Fruit fly (Drosophila melanogaster) whole organism, embryonic: ENCODE measurements around the gene CG13894.

Experiments used
- Adf1 ChIP-seq: fragments of 200-800 bp; sonication (Bioruptor generic); IDR thresholded peaks from 2 replicates; pipeline ENCODE4 v1.3.6; 2022; ENCODE audit warnings: missing biosample characterization, missing genetic modification characterization
- Atf-2 ChIP-seq: fragments of 200-800 bp; sonication (Bioruptor generic); optimal IDR thresholded peaks from 2 replicates; lab custom pipeline; 2016; ENCODE audit warnings: missing biosample characterization, missing genetic modification characterization
- BtbVII ChIP-seq: fragments of 200-800 bp; sonication (Bioruptor generic); optimal IDR thresholded peaks from 3 replicates; lab custom pipeline; 2017; ENCODE audit warnings: missing biosample characterization, mild to moderate bottlenecking, missing genetic modification characterization
- CG10431 ChIP-seq: fragments of 200-800 bp; sonication (Bioruptor generic); optimal IDR thresholded peaks from 3 replicates; lab custom pipeline; 2018; ENCODE audit warnings: missing biosample characterization, mild to moderate bottlenecking, missing genetic modification characterization
- CG12391 ChIP-seq: fragments of 200-800 bp; sonication (Bioruptor generic); optimal IDR thresholded peaks from 3 replicates; lab custom pipeline; 2018; ENCODE audit warnings: missing biosample characterization, mild to moderate bottlenecking, missing genetic modification characterization, moderate library complexity
- CG15479 ChIP-seq: fragments of 200-800 bp; sonication (Bioruptor generic); optimal IDR thresholded peaks from 3 replicates; lab custom pipeline; 2019; ENCODE audit warnings: missing biosample characterization, mild to moderate bottlenecking, missing genetic modification characterization, moderate library complexity
- CG17612 ChIP-seq: fragments of 200-800 bp; sonication (Bioruptor generic); IDR thresholded peaks from 2 replicates; pipeline ENCODE4 v1.3.6; 2022; ENCODE audit warnings: missing biosample characterization, missing genetic modification characterization
- CG18619 ChIP-seq: fragments of 200-800 bp; sonication (Bioruptor generic); optimal IDR thresholded peaks from 3 replicates; lab custom pipeline; 2017; ENCODE audit warnings: missing biosample characterization, mild to moderate bottlenecking, missing genetic modification characterization
- CG2202 ChIP-seq: fragments of 200-800 bp; sonication (Bioruptor generic); optimal IDR thresholded peaks from 2 replicates; lab custom pipeline; 2018; ENCODE audit warnings: missing biosample characterization, mild to moderate bottlenecking, missing genetic modification characterization
- CG2889 ChIP-seq: fragments of 200-800 bp; sonication (Bioruptor generic); IDR thresholded peaks from 3 replicates; pipeline ENCODE4 v1.3.6; 2022; ENCODE audit warnings: missing biosample characterization, missing genetic modification characterization
- CG3065 ChIP-seq: fragments of 200-800 bp; sonication (Bioruptor generic); optimal IDR thresholded peaks from 2 replicates; lab custom pipeline; 2016; ENCODE audit warnings: missing biosample characterization, missing genetic modification characterization
- CG33557 ChIP-seq: fragments of 200-800 bp; sonication (Bioruptor generic); optimal IDR thresholded peaks from 2 replicates; lab custom pipeline; 2019; ENCODE audit warnings: missing biosample characterization, mild to moderate bottlenecking, missing genetic modification characterization, moderate library complexity
- CG7786 ChIP-seq: fragments of 200-800 bp; sonication (Bioruptor generic); optimal IDR thresholded peaks from 2 replicates; lab custom pipeline; 2016; ENCODE audit warnings: missing biosample characterization, missing genetic modification characterization
- CG7987 ChIP-seq: fragments of 200-800 bp; sonication (Bioruptor generic); optimal IDR thresholded peaks from 2 replicates; lab custom pipeline; 2018; ENCODE audit warnings: missing biosample characterization, mild to moderate bottlenecking, missing genetic modification characterization, moderate library complexity
- CG8924 ChIP-seq: fragments of 200-800 bp; optimal IDR thresholded peaks from 3 replicates; lab custom pipeline; 2019; ENCODE audit warnings: missing biosample characterization, mild to moderate bottlenecking, missing genetic modification characterization, moderate library complexity
- CG9727 ChIP-seq: fragments of 200-800 bp; sonication (Bioruptor generic); optimal IDR thresholded peaks from 3 replicates; lab custom pipeline; 2017; ENCODE audit warnings: missing biosample characterization, mild to moderate bottlenecking, missing genetic modification characterization
- CoRest ChIP-seq: fragments of 200-800 bp; sonication (Bioruptor generic); optimal IDR thresholded peaks from 3 replicates; lab custom pipeline; 2018; ENCODE audit warnings: missing biosample characterization, mild to moderate bottlenecking, missing genetic modification characterization, moderate library complexity
- Deaf1 ChIP-seq: fragments of 200-800 bp; optimal IDR thresholded peaks from 3 replicates; lab custom pipeline; 2019; ENCODE audit warnings: missing biosample characterization, mild to moderate bottlenecking, missing genetic modification characterization, moderate library complexity
- Dref ChIP-seq: fragments of 200-800 bp; sonication (Bioruptor generic); IDR thresholded peaks from 2 replicates; pipeline ENCODE4 v1.3.6; 2022; ENCODE audit warnings: missing biosample characterization, missing genetic modification characterization
- Eip74EF ChIP-seq, 2 experiments: fragments of 200-800 bp in 1 of 2; fragments of >200 bp in 1 of 2; sonication (Bioruptor generic) in 1 of 2; optimal IDR thresholded peaks; 2 replicates each; lab custom pipeline; 2017 to 2019; ENCODE audit warnings: missing biosample characterization in 2 of 2, missing genetic modification characterization in 2 of 2, mild to moderate bottlenecking in 1 of 2, moderate library complexity in 1 of 2
- HLH3B ChIP-seq: fragments of 200-800 bp; sonication (Bioruptor generic); IDR thresholded peaks from 2 replicates; pipeline ENCODE4 v1.3.6; 2022; ENCODE audit warnings: missing biosample characterization, missing genetic modification characterization
- Hmx ChIP-seq: fragments of 200-800 bp; sonication (Bioruptor generic); optimal IDR thresholded peaks from 2 replicates; lab custom pipeline; 2016; ENCODE audit warnings: missing biosample characterization, missing genetic modification characterization
- Hr3 ChIP-seq: fragments of 200-800 bp; sonication (Bioruptor generic); optimal IDR thresholded peaks from 3 replicates; lab custom pipeline; 2016; ENCODE audit warnings: missing biosample characterization, missing genetic modification characterization
- NFAT ChIP-seq: fragments of 200-800 bp; sonication (Bioruptor generic); IDR thresholded peaks from 2 replicates; pipeline ENCODE4 v1.3.6; 2022; ENCODE audit warnings: missing biosample characterization, missing genetic modification characterization
- NK7.1 ChIP-seq: fragments of 200-800 bp; sonication (Bioruptor generic); optimal IDR thresholded peaks from 3 replicates; lab custom pipeline; 2016; ENCODE audit warnings: missing biosample characterization, missing genetic modification characterization
- Nf-YC ChIP-seq: fragments of 200-800 bp; optimal IDR thresholded peaks from 3 replicates; lab custom pipeline; 2019; ENCODE audit warnings: missing biosample characterization, mild to moderate bottlenecking, missing genetic modification characterization, moderate library complexity
- Oaz ChIP-seq: fragments of 200-800 bp; sonication (Bioruptor generic); IDR thresholded peaks from 2 replicates; pipeline ENCODE4 v1.3.6; 2022; ENCODE audit warnings: missing biosample characterization, missing genetic modification characterization
- Ravus ChIP-seq: fragments of 200-800 bp; sonication (Bioruptor generic); IDR thresholded peaks from 2 replicates; pipeline ENCODE4 v1.3.6; 2022; ENCODE audit warnings: missing biosample characterization, missing genetic modification characterization
- Spps ChIP-seq: fragments of 200-800 bp; sonication (Bioruptor generic); optimal IDR thresholded peaks from 2 replicates; lab custom pipeline; 2018; ENCODE audit warnings: missing biosample characterization, mild to moderate bottlenecking, missing genetic modification characterization
- Sry-β ChIP-seq: fragments of 200-800 bp; sonication (Bioruptor generic); optimal IDR thresholded peaks from 2 replicates; lab custom pipeline; 2018; ENCODE audit warnings: missing biosample characterization, mild to moderate bottlenecking, missing genetic modification characterization, moderate library complexity
- ash1 ChIP-seq: fragments of 200-800 bp; sonication (Bioruptor generic); optimal IDR thresholded peaks from 2 replicates; lab custom pipeline; 2018; ENCODE audit warnings: missing biosample characterization, mild to moderate bottlenecking, missing genetic modification characterization
- cato ChIP-seq: fragments of 200-800 bp; sonication (Bioruptor generic); optimal IDR thresholded peaks from 2 replicates; lab custom pipeline; 2016; ENCODE audit warnings: missing biosample characterization, missing genetic modification characterization, borderline replicate concordance
- ci ChIP-seq: fragments of 200-800 bp; sonication (Bioruptor generic); IDR thresholded peaks from 3 replicates; pipeline ENCODE4 v1.3.6; 2022; ENCODE audit warnings: missing biosample characterization, missing genetic modification characterization
- dimm ChIP-seq: fragments of 200-800 bp; sonication (Bioruptor generic); IDR thresholded peaks from 2 replicates; pipeline ENCODE4 v1.3.6; 2022; ENCODE audit warnings: missing biosample characterization, missing genetic modification characterization
- ewg ChIP-seq: fragments of 200-800 bp; sonication (Bioruptor generic); optimal IDR thresholded peaks from 3 replicates; lab custom pipeline; 2017; ENCODE audit warnings: mild to moderate bottlenecking, missing biosample characterization, missing genetic modification reagents, missing genetic modification characterization
- hth ChIP-seq: fragments of >200 bp; optimal IDR thresholded peaks from 2 replicates; lab custom pipeline; 2017; ENCODE audit warnings: inconsistent platforms
- knrl ChIP-seq: fragments of 200-800 bp; sonication (Bioruptor generic); IDR thresholded peaks from 3 replicates; pipeline ENCODE4 v1.3.6; 2022; ENCODE audit warnings: missing biosample characterization, missing genetic modification characterization; ENCODE audit not compliant: partially characterized antibody
- lov ChIP-seq, 2 experiments: fragments of 200-800 bp in 1 of 2; fragments of >200 bp in 1 of 2; sonication (Bioruptor generic) in 1 of 2; IDR thresholded peaks in 1 of 2; optimal IDR thresholded peaks in 1 of 2; 2 replicates in 1 of 2; 3 replicates in 1 of 2; pipeline versions ENCODE4 v1.3.6 to Lab custom; 2017 to 2022; ENCODE audit warnings: missing biosample characterization in 1 of 2, missing genetic modification characterization in 1 of 2
- luna ChIP-seq: fragments of 200-800 bp; sonication (Bioruptor generic); optimal IDR thresholded peaks from 2 replicates; lab custom pipeline; 2016; ENCODE audit warnings: missing biosample characterization, missing genetic modification characterization
- pan ChIP-seq, 4 experiments: fragments of >200 bp in 3 of 4; fragments of 200-800 bp in 1 of 4; sonication (Bioruptor generic) in 1 of 4; optimal IDR thresholded peaks in 3 of 4; IDR thresholded peaks in 1 of 4; 2 replicates each; pipeline versions ENCODE4 v1.3.6 to Lab custom; 2017 to 2022; ENCODE audit warnings: missing biosample characterization in 2 of 4, missing genetic modification characterization in 2 of 4, mixed read lengths in 1 of 4
- pum ChIP-seq: fragments of 200-800 bp; sonication (Bioruptor generic); optimal IDR thresholded peaks from 2 replicates; lab custom pipeline; 2016; ENCODE audit warnings: missing biosample characterization, missing genetic modification characterization
- seq ChIP-seq: fragments of 200-800 bp; sonication (Bioruptor generic); IDR thresholded peaks from 2 replicates; pipeline ENCODE4 v1.3.6; 2022; ENCODE audit warnings: missing biosample characterization, missing genetic modification characterization
- sim ChIP-seq: fragments of 200-800 bp; sonication (Bioruptor generic); IDR thresholded peaks from 2 replicates; pipeline ENCODE4 v1.3.6; 2022; ENCODE audit warnings: missing biosample characterization, missing genetic modification characterization
- ssp ChIP-seq: fragments of 200-800 bp; sonication (Bioruptor generic); IDR thresholded peaks from 2 replicates; pipeline ENCODE4 v1.3.6; 2022; ENCODE audit warnings: missing biosample characterization, missing genetic modification characterization
- sug ChIP-seq: fragments of 200-800 bp; optimal IDR thresholded peaks from 2 replicates; lab custom pipeline; 2019; ENCODE audit warnings: missing biosample characterization, mild to moderate bottlenecking, missing genetic modification characterization, moderate library complexity
- trem ChIP-seq: fragments of 200-800 bp; optimal IDR thresholded peaks from 3 replicates; lab custom pipeline; 2019; ENCODE audit warnings: missing biosample characterization, mild to moderate bottlenecking, missing genetic modification characterization, moderate library complexity
- tx ChIP-seq: fragments of 200-800 bp; sonication (Bioruptor generic); optimal IDR thresholded peaks from 2 replicates; lab custom pipeline; 2016; ENCODE audit warnings: missing biosample characterization, missing genetic modification characterization
- wor ChIP-seq: fragments of 200-800 bp; sonication (Bioruptor generic); IDR thresholded peaks from 2 replicates; pipeline ENCODE4 v1.3.6; 2022; ENCODE audit warnings: missing biosample characterization, missing genetic modification characterization
- zfh1 ChIP-seq: fragments of 200-800 bp; sonication (Bioruptor generic); IDR thresholded peaks from 3 replicates; pipeline ENCODE4 v1.3.6; 2022; ENCODE audit warnings: missing biosample characterization, missing genetic modification characterization

The CG13894 gene

DNA sequence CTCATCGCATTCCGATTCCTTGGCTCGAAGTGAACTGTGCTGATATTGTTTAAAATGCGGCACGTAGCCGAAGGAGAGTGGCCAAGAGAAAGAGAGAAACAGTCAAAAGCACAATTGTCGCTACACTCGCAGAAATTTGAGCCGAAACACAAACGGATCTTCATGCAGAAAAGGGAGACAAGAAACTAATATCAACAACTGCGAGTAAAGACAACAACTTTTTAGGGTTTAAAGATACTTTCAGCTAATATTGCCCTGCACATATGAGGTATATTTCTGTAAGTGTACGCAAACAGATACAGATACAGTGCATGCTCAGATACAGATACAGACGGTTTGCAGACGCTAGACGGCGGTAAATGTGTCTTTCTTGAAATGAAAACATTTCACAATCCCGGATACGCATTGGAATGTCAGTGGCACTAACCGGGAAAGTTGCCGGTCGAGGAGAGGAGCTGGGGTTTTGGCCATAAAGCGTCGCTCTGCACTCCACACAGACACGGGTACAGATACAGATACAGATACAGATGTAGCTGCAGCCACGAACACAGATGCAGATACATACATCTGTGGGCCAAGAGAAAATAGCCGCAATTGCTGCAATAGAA is 54.7 kb downstream of the CG13894 start (continued):
- TF ChIP-seq Deaf1 (tag; lab: Kevin White, UChicago) = peak; percentile 52
- TF ChIP-seq CoRest (tag; lab: Kevin White, UChicago) = peak; percentile 81
- TF ChIP-seq Hmx = no peak
- TF ChIP-seq BtbVII (GFP tag; lab: Kevin White, UChicago) = peak; percentile 55
- no peak; the same call in 1 of the 2 replicates for TF ChIP-seq NFAT (GFP tag; lab: Robert Waterston, UW)
- peak; percentile 81 for TF ChIP-seq Hr3 (GFP tag; lab: Kevin White, UChicago)
- peak; percentile 48 for TF ChIP-seq Nf-YC
- peak; percentile 82 for TF ChIP-seq sim
- TF ChIP-seq knrl (GFP tag; lab: Robert Waterston, UW) = no peak
- TF ChIP-seq CG15479 (GFP tag; lab: Kevin White, UChicago) = no peak
- peak; percentile 72 for TF ChIP-seq trem
- no peak for TF ChIP-seq ash1 (GFP tag; lab: Kevin White, UChicago)
- no peak for TF ChIP-seq Dref (GFP tag; lab: Robert Waterston, UW)
- TF ChIP-seq seq (GFP tag; lab: Robert Waterston, UW) = peak; percentile 65; the same call in 1 of the 2 replicates
- TF ChIP-seq pum (GFP tag; lab: Kevin White, UChicago) = peak; percentile 92
- TF ChIP-seq pan (optimal IDR thresholded peaks at IDR 0.05; lab: Kevin White, UChicago) = no peak
- peak in 1 of 2 experiments; percentile 93 for TF ChIP-seq pan (GFP tag; optimal IDR thresholded peaks at IDR 0.05 in 1 of 2, IDR thresholded peaks at IDR 0.05 in 1 of 2)
- TF ChIP-seq CG33557 (GFP tag; lab: Kevin White, UChicago) = peak; percentile 2
- peak; percentile 85 for TF ChIP-seq wor (GFP tag; lab: Robert Waterston, UW)
- peak; percentile 80 for TF ChIP-seq CG2889 (GFP tag; lab: Robert Waterston, UW)
- TF ChIP-seq CG10431 (GFP tag; lab: Kevin White, UChicago) = peak; percentile 62
- peak; percentile 87 for TF ChIP-seq CG7786 (GFP tag; lab: Kevin White, UChicago)
- peak; percentile 46 for TF ChIP-seq Sry-β (GFP tag; lab: Kevin White, UChicago)
- TF ChIP-seq tx (GFP tag; lab: Kevin White, UChicago) = peak; percentile 83
- no peak for TF ChIP-seq hth (lab: Kevin White, UChicago)
- no peak for TF ChIP-seq Adf1 (GFP tag; lab: Robert Waterston, UW)
- peak; percentile 75 for TF ChIP-seq ssp (GFP tag; lab: Robert Waterston, UW)
- TF ChIP-seq Atf-2 = peak; percentile 88
- TF ChIP-seq Eip74EF (GFP tag; optimal IDR thresholded peaks at IDR 0.05; lab: Kevin White, UChicago) = peak in 1 of 2 experiments; percentile 84
- TF ChIP-seq NK7.1 (GFP tag; lab: Kevin White, UChicago) = peak; percentile 77
- TF ChIP-seq Ravus = peak; percentile 55
- no peak for TF ChIP-seq lov (optimal IDR thresholded peaks at IDR 0.05; lab: Kevin White, UChicago)
- peak; percentile 86; the same call in 2 of the 3 replicates for TF ChIP-seq lov (GFP tag; IDR thresholded peaks at IDR 0.05; lab: Robert Waterston, UW)
- peak; percentile 83 for TF ChIP-seq CG8924 (tag; lab: Kevin White, UChicago)
- TF ChIP-seq ci (GFP tag; lab: Robert Waterston, UW) = peak; percentile 95
- TF ChIP-seq CG12391 (tag; lab: Kevin White, UChicago) = peak; percentile 87
- peak; percentile 89 for TF ChIP-seq ewg
- peak; percentile 56 for TF ChIP-seq Spps (tag; lab: Kevin White, UChicago)
- TF ChIP-seq dimm = peak; percentile 58
- peak; percentile 93 for TF ChIP-seq zfh1 (GFP tag; lab: Robert Waterston, UW)
- peak; percentile 79 for TF ChIP-seq CG3065 (GFP tag; lab: Kevin White, UChicago)
- peak; percentile 79 for TF ChIP-seq CG9727 (GFP tag; lab: Kevin White, UChicago)
- peak; percentile 78 for TF ChIP-seq Oaz (GFP tag; lab: Robert Waterston, UW)
- TF ChIP-seq luna (GFP tag; lab: Kevin White, UChicago) = peak; percentile 71
- peak; percentile 71 for TF ChIP-seq CG18619 (GFP tag; lab: Kevin White, UChicago)
- peak; percentile 82 for TF ChIP-seq cato (GFP tag; lab: Kevin White, UChicago)
- peak; percentile 28 for TF ChIP-seq sug (tag; lab: Kevin White, UChicago)
- peak; percentile 91 for TF ChIP-seq HLH3B (GFP tag; lab: Robert Waterston, UW)
- TF ChIP-seq CG17612 (GFP tag; lab: Robert Waterston, UW) = peak; percentile 51; the same call in 1 of the 2 replicates
- TF ChIP-seq CG2202 (tag; lab: Kevin White, UChicago) = peak; percentile 78
- peak; percentile 60 for TF ChIP-seq CG7987 (GFP tag; lab: Kevin White, UChicago)
